Worm (Caenorhabditis elegans): ENCODE results near the gene nspc-17.
"Not testable (repeated sequence)": the region's sequence is repeated elsewhere in the genome, so short reads cannot be mapped to it uniquely, and the experiment has no call there.

The nspc-17 gene

DNA sequence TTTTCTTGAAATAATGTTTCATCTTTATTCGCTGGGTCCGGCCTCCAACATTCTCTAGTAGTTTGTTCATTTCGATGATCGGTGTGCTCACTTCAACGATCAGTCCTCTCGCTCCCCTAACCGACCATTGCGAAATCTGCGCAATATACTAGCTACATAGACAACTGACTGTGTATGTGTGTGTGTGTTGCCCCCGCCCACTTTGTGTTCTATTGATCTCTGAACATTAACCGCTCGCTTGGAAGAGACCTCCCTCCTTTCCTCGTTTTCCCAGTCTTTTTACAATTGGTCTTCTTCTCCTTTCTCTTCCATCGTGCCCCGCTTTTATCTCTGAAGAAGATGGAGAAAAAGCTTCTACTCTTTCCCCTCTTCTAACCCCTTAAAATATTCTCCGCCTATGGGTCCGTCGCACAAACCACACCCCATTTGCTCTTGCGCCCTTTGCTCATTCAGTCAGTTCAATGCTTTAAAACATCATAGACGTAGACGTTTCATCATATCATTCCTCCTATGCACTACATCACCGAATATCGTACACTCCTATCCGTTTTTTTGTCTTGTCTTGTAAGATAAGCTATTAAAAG is 32.5 kb upstream of the nspc-17 start:
- TF ChIP-seq him-1 (tag; optimal IDR thresholded peaks at IDR 0.05) (no peak), W03F9.2 (tag; optimal IDR thresholded peaks at IDR 0.05) (no peak), dao-5 (tag; optimal IDR thresholded peaks at IDR 0.05) (no peak)

DNA sequence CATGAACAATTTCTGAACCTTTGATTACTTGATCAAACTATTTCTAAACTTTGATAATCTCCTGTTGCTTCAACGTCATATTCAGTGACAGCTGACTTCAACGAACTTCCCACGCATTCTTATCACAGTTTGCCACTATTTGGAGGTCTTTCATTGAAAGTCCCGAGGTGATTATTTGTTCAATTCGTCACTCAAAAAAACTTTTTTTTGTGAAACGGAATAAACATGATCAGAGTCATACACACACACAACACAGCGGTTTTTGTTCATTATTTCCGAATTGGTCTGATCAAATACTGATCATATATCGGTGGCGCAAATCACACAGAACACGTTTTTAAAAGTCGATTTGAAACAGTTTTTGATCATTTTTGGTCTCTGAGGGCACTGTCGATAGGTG is 31.4 kb upstream of the nspc-17 start:
- TF ChIP-seq dao-5 (tag; optimal IDR thresholded peaks at IDR 0.05) (no peak), W03F9.2 (tag; optimal IDR thresholded peaks at IDR 0.05) (no peak), him-1 (tag; optimal IDR thresholded peaks at IDR 0.05) (no peak)

DNA sequence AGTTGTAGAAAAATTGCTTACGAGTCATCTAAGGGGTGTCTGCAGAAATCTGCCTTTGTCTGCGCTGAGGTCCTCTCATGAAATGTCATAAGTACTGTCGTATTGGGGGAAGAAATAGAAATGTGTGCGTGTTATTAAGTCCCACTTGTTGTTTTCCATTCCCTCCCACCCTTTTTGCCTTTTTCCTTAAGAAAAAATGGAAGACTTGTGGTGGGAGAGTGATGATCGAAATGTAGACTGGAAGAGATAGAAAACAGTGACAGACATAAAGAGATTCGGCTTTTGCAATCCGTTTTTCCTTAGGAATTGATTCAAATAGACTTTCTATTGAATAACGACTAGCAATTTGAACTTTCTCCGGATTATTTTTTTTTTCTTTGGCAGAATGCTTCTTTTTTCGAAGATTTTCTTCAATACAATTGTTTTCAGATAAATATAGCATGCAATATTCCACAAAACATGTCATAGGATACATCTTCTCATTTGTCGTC is 24.8 kb upstream of the nspc-17 start, which contains the start of gene ram-5:
Gene ram-5 (plus strand): TSS at position 441 of the 491 bp plus-strand sequence.
- TF ChIP-seq him-1 (tag; optimal IDR thresholded peaks at IDR 0.05) (no peak), dao-5 (tag; optimal IDR thresholded peaks at IDR 0.05) (no peak), W03F9.2 (tag; optimal IDR thresholded peaks at IDR 0.05) (no peak)

DNA sequence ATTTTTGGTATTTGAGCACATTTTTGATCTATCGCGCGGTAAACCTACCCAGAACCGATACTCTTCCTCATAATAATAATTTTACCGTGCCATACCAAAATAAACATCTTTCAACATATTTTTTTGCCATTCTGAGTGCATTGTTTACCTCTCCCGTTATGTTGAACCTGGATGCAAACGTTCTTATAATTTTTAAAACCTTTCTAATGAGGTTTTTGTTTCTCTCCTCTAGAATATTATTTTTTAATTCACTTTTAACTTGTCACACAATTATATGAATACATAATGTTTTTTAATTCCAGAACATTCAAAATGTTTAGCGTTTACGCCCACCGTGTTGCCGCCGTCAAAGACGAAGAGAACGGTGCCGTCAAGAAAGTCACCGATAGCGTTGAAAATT is 20.6 kb upstream of the nspc-17 start, which contains the start of gene enri-2:
Gene enri-2 (plus strand): TSS at position 301 of the 400 bp plus-strand sequence.
- TF ChIP-seq W03F9.2 (tag; optimal IDR thresholded peaks at IDR 0.05) = no peak

DNA sequence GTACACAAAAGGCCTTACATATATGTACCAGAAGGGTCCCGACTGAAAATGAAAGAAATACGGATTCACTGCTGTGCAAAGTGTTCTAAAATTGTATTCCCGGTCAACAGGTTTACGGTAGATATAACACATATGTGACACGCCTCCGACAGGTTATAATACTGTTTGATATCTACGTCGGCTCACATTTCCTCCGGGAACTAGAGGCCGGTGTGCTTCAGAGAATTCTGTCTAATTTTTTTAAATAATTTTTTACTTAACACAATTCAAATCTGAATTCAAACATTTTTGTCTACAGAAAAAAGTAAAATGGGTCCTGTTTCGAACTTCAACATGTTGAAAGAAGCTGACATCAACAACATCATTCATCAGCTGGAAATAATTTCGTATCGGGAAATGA is 18.2 kb upstream of the nspc-17 start, which contains the start of gene T24C2.3:
Gene T24C2.3 (plus strand): TSS at position 301 of the 400 bp plus-strand sequence.
- TF ChIP-seq dao-5 (tag; optimal IDR thresholded peaks at IDR 0.05) (no peak), W03F9.2 (tag; optimal IDR thresholded peaks at IDR 0.05) (no peak), him-1 (tag; optimal IDR thresholded peaks at IDR 0.05) (no peak)

DNA sequence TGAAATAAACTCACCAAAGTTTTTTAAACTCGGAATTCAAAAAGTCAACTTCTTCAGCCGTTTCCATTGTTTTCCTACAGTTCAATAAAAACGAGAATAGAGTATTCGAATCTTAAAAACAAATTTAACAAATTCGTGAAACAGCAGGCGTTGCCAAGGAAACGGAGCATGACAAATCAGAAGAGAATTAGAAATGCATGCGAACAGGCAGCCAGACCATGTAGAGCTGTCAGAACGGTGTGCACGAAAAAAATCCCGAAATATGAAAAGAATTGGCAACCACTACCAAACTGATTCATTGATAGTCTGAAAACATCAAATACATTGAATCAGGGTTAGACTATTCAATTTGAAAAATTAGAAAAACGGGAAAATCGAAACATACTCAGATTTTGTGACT is 17.0 kb upstream of the nspc-17 start, which contains the start of gene fbxa-81:
Gene fbxa-81 (minus strand): TSS at position 101 of the 400 bp plus-strand sequence.
- TF ChIP-seq him-1 (tag; optimal IDR thresholded peaks at IDR 0.05) = no peak
- TF ChIP-seq W03F9.2 (tag; optimal IDR thresholded peaks at IDR 0.05) = no peak
- TF ChIP-seq dao-5 (tag; optimal IDR thresholded peaks at IDR 0.05) = no peak

DNA sequence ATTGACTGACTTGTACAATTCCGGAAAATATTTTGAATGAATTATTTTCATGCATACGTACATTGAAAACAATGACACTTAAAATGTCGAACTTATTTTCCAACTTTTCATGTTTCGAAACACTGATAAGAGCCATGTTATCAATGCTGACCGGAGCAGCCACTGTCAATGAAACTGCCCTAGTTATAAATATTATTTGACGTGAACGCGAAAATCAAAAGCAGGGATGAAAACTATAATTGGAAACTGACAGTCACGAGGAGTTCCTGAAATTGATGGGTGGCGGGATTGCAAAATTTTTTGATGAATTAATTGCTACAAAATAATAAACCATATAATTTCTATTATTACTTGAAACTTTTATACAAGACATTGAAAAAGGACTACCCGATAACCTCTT is 14.5 kb upstream of the nspc-17 start:
- no peak for TF ChIP-seq dao-5 (tag; optimal IDR thresholded peaks at IDR 0.05)
- TF ChIP-seq W03F9.2 (tag; optimal IDR thresholded peaks at IDR 0.05) = no peak
- no peak for TF ChIP-seq him-1 (tag; optimal IDR thresholded peaks at IDR 0.05)

DNA sequence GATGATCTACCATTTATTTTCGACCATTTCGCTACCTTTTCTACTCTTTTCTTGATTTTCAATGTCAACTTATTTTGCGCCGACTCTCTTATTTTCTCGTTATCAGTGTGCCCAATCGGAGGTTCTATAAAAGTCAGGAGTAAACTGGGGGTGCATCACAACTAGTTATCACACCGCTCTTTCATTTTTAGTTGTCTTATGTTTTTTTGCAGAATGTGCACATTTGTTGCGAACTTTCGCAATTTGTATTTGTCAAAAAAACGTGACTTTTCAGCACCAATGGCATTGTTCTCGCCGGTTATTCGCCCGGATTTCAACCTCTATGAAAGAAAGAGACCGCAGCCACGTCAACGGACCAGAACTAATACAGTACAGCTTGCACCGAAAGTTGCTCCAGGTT is 12.6 kb upstream of the nspc-17 start:
- TF ChIP-seq dao-5 (tag; optimal IDR thresholded peaks at IDR 0.05) = no peak
- no peak for TF ChIP-seq him-1 (tag; optimal IDR thresholded peaks at IDR 0.05)
- no peak for TF ChIP-seq W03F9.2 (tag; optimal IDR thresholded peaks at IDR 0.05)

DNA sequence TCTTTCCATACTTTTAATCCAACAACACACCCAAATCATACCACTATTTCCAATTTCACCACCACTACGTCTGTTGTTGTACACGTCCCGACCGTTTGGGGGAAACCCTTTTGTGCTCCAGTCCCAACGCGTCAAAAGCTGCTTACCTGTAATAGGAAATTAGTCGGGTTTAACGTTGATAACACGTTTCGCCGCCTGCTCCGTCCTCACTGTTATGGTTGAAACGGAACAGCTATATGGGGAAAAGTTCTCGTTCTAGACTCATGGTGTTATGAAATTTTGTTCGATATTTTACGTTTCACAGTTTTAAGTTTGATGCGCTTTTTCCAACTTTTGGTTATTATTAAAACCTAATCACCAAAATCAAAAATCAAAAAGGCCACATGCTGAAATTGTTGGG is 10.9 kb upstream of the nspc-17 start:
- TF ChIP-seq W03F9.2 (tag; optimal IDR thresholded peaks at IDR 0.05) (no peak), him-1 (tag; optimal IDR thresholded peaks at IDR 0.05) (no peak), dao-5 (tag; optimal IDR thresholded peaks at IDR 0.05) (no peak)

DNA sequence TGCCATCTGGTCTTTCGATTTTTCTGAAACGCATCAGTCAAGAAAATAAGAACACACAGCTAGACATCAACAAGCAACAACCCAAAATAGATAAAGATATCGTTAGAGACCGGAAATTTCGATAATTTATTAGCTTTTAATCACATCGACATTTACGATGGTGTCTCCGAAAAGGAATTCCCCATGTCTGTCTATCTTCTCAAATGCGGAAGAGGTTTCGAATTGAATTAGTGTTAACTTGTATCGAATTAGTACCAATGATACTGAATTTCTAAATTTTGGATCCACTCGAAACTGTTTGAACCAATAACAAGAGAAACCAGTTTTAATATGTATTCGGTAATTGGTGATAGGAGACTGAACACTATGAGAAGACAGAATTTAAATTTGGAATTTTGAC is 9.6 kb upstream of the nspc-17 start:
- no peak for TF ChIP-seq dao-5 (tag; optimal IDR thresholded peaks at IDR 0.05)

DNA sequence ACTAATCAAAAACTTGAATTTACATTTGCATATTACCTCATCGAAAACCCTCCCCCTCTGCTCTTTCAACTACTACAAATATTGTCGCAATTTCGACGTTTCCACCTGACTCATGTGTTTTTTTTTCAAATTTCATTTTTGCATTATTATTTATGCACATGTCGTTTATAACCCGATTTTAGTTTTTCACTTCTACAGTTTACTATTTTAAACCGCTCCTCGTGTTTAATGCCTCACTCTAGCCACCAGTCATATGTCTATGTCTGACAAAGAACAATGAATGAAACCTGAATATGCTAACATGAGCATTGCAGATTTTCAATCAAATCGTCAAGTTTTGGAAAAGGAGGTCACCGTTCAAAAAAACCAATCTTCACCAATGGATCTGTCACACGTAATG is 9.1 kb upstream of the nspc-17 start, which contains the start of gene T24C2.5:
Gene T24C2.5 (plus strand): TSS at position 301 of the 400 bp plus-strand sequence.
- TF ChIP-seq dao-5 (tag; optimal IDR thresholded peaks at IDR 0.05) (no peak), him-1 (tag; optimal IDR thresholded peaks at IDR 0.05) (no peak), W03F9.2 (tag; optimal IDR thresholded peaks at IDR 0.05) (no peak)

DNA sequence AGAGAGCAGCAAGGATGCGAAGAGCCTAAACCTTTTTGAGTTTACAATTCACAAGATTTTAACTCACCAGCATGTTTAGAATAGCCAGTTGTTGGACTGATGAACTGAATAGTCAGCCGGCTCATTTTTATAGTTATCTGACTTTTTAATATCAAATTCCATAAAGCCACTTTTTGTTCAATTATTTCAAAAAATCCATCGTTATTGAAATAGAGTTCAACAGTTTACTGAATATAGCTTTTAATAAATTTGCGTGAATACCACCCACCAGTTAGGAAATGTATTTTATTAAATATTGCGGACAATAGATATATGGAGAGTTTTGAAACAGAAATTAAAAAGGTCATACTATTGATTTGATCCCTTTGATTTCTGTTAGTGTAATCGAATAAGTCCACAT is 5.1 kb upstream of the nspc-17 start, which contains the start of gene nspc-20:
Gene nspc-20 (minus strand): TSS at position 101 of the 400 bp plus-strand sequence.
- TF ChIP-seq him-1 (tag; optimal IDR thresholded peaks at IDR 0.05) (no peak), W03F9.2 (tag; optimal IDR thresholded peaks at IDR 0.05) (no peak), dao-5 (tag; optimal IDR thresholded peaks at IDR 0.05) (no peak)

DNA sequence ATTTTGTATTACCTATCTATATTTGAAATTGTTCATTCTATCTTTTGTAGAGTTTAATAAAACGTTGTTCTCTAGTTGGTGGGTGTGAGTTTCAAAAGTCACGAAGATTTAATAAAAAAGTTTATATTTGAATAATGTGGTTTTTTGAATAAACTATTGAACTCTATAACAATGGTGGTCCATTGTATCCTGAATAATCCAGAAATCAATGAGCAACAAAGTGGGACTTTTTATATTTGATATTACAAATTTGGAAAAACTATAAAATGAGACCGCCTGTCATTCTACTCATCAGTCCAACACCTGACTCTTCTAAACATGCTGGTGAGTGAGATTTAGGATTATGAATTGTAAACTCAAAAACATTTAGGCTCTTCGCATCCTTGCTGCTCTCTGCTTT is 3.4 kb upstream of the nspc-17 start, which contains the start of gene nspc-19:
Gene nspc-19 (plus strand): TSS at position 301 of the 400 bp plus-strand sequence.
- TF ChIP-seq dao-5, him-1, W03F9.2 (tag; optimal IDR thresholded peaks at IDR 0.05): not testable (repeated sequence)

DNA sequence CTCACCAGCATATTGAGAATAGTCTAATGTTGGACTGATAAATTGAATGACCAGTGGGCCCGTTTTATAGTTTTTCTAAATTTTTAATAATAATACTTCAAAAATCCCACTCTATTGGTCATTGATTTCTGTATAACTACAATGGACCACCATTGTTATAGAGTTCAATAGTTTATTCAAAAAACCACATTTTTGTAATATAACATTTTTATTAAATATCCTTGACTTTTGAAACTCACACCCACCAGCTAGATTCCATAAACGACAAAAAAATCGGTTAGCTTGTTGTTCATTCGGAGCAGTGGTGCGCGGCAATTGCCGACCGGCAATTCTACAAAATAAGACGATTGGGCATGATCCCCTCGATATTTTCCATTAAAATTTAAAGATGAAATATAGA is 2.6 kb upstream of the nspc-17 start, which contains the start of gene nspc-18:
Gene nspc-18 (minus strand): TSS at position 101 of the 400 bp plus-strand sequence.
- no peak for TF ChIP-seq him-1 (tag; optimal IDR thresholded peaks at IDR 0.05)
- no peak for TF ChIP-seq dao-5 (tag; optimal IDR thresholded peaks at IDR 0.05)
- no peak for TF ChIP-seq W03F9.2 (tag; optimal IDR thresholded peaks at IDR 0.05)

All from whole organism, L4/young adult.